Worm (Caenorhabditis elegans): ENCODE results near the gene T01B7.5.

Gene T01B7.5

ce11 chrII:8683933-8684332 is 32.7 kb upstream of the T01B7.5 start:
- TF ChIP-seq nhr-43 (tag; optimal IDR thresholded peaks at IDR 0.05; ENCODE audit: poor library complexity, severe bottlenecking) (peak; percentile 50), nhr-23 (tag; optimal IDR thresholded peaks at IDR 0.05) (no peak), nfya-1 (tag; optimal IDR thresholded peaks at IDR 0.05; ENCODE audit: insufficient read depth) (peak; percentile 60), egl-5 (tag; optimal IDR thresholded peaks at IDR 0.05) (peak; percentile 63), lin-15B (tag; optimal IDR thresholded peaks at IDR 0.05) (peak; percentile 49), snpc-4 (tag; optimal IDR thresholded peaks at IDR 0.05) (peak; percentile 49), lin-39 (tag; optimal IDR thresholded peaks at IDR 0.05) (peak; percentile 46), pha-4 (tag; optimal IDR thresholded peaks at IDR 0.05) (no peak), hmg-11 (tag; optimal IDR thresholded peaks at IDR 0.05) (peak; percentile 55), ZK546.5 (tag; optimal IDR thresholded peaks at IDR 0.05) (no peak), R02D3.7 (tag; optimal IDR thresholded peaks at IDR 0.05) (peak; percentile 28)

ce11 chrII:8684824-8685223 is 31.8 kb upstream of the T01B7.5 start, which contains the start of gene hgap-2:
hgap-2 (minus strand) TSS chrII:8684924.
- TF ChIP-seq pha-4 (tag; optimal IDR thresholded peaks at IDR 0.05) (peak; percentile 4), nhr-43 (tag; optimal IDR thresholded peaks at IDR 0.05; ENCODE audit: poor library complexity, severe bottlenecking) (no peak), pqm-1 (tag; optimal IDR thresholded peaks at IDR 0.05) (peak; percentile 19)

- TF ChIP-seq daf-12 (tag; optimal IDR thresholded peaks at IDR 0.05): no peak
These were observed 31.0 kb upstream of the T01B7.5 start, which contains the start of gene C34C6.9 for ce11 chrII:8685623-8686022. C34C6.9 (plus strand) TSS chrII:8685923.

ce11 chrII:8691344-8691960 is 25.2 kb upstream of the T01B7.5 start, which contains the start of gene C34C6.3:
C34C6.3 (plus strand) TSS chrII:8691910.
- TF ChIP-seq ceh-9 (tag; optimal IDR thresholded peaks at IDR 0.05) (no peak), tbx-2 (tag; optimal IDR thresholded peaks at IDR 0.05) (no peak), daf-12 (tag; optimal IDR thresholded peaks at IDR 0.05) (no peak), unc-39 (tag; optimal IDR thresholded peaks at IDR 0.05) (no peak), fos-1 (tag; optimal IDR thresholded peaks at IDR 0.05) (no peak), ZK546.5 (tag; optimal IDR thresholded peaks at IDR 0.05) (no peak), hmg-11 (tag; optimal IDR thresholded peaks at IDR 0.05) (no peak)

ce11 chrII:8695783-8696182 is 20.8 kb upstream of the T01B7.5 start, which contains the start of gene C34C6.10:
C34C6.10 (minus strand) TSS chrII:8695883.
- TF ChIP-seq nhr-77 (tag; optimal IDR thresholded peaks at IDR 0.05): no peak
- no peak for TF ChIP-seq ceh-82 (tag; optimal IDR thresholded peaks at IDR 0.05)
- no peak for TF ChIP-seq hmg-11 (tag; optimal IDR thresholded peaks at IDR 0.05)
- no peak for TF ChIP-seq nhr-12 (tag; optimal IDR thresholded peaks at IDR 0.05)
- TF ChIP-seq ztf-4 (tag; optimal IDR thresholded peaks at IDR 0.05): no peak

- TF ChIP-seq fkh-10 (GFP tag; optimal IDR thresholded peaks at IDR 0.05) (no peak), pha-4 (tag; optimal IDR thresholded peaks at IDR 0.05) (no peak), nhr-25 (tag; optimal IDR thresholded peaks at IDR 0.05) (no peak), sea-2 (GFP tag; optimal IDR thresholded peaks at IDR 0.05) (no peak), ama-1 (optimal IDR thresholded peaks at IDR 0.05) (no peak), aly-2 (tag; optimal IDR thresholded peaks at IDR 0.05) (no peak), fkh-2 (tag; optimal IDR thresholded peaks at IDR 0.05) (no peak), nhr-12 (tag; optimal IDR thresholded peaks at IDR 0.05) (no peak), snpc-4 (tag; optimal IDR thresholded peaks at IDR 0.05) (no peak), eor-1 (tag; optimal IDR thresholded peaks at IDR 0.05) (no peak), nhr-28 (tag; optimal IDR thresholded peaks at IDR 0.05) (no peak), mdl-1 (tag; optimal IDR thresholded peaks at IDR 0.05) (no peak), nhr-23 (tag; optimal IDR thresholded peaks at IDR 0.05) (no peak)
These were observed 17.8 kb upstream of the T01B7.5 start, which contains the start of gene chdh-1 for ce11 chrII:8698828-8699227. chdh-1 (minus strand) TSS chrII:8698928.

- TF ChIP-seq lsy-12 (tag; optimal IDR thresholded peaks at IDR 0.05) (no peak), sea-2 (GFP tag; optimal IDR thresholded peaks at IDR 0.05) (no peak), pha-4 (tag; optimal IDR thresholded peaks at IDR 0.05) (peak; percentile 14), aly-2 (tag; optimal IDR thresholded peaks at IDR 0.05) (no peak)
These were observed 15.6 kb upstream of the T01B7.5 start for ce11 chrII:8701059-8701458.
